Fruit fly (Drosophila melanogaster): Measurements from ENCODE around the gene Rack1.

DNA sequence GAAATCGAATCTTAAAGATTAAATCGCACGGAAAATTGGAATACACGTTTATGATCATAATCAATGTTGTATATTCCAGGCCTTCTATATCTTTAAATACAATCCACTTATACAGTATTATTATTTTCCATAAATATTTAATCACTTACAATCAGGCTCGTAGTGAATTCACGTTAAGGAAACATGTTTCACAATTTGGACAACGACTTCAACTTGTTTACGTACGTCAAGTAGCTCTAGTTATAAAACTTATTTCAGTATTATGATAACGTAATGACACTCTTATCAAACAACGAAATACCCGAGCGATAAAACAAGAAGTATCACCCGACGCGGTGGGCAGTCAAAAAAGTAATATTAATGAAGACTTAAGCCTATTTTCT is 35.8 kb downstream of the Rack1 start:
- TF ChIP-seq CTCF (optimal IDR thresholded peaks at IDR 0.05): no peak
- no peak for TF ChIP-seq CG8478 (optimal IDR thresholded peaks at IDR 0.05)

Data from S2 (cell line).